Fruit fly (Drosophila melanogaster): ENCODE results near the gene CG13063.

CG13063 gene

dm6 chr3L:16323372-16323771, 17.0 kb downstream of the CG13063 start, which contains the start of gene CG13059:
Gene CG13059, plus strand, starts transcription at chr3L:16323672.
- TF ChIP-seq CG7045 (GFP tag; optimal IDR thresholded peaks at IDR 0.05) (no peak), kay (GFP tag; ENCODE audit: borderline replicate concordance) (no peak), Mnt (GFP tag; optimal IDR thresholded peaks at IDR 0.05) (no peak), pad (GFP tag; optimal IDR thresholded peaks at IDR 0.05) (no peak), Hr96 (GFP tag; optimal IDR thresholded peaks at IDR 0.05) (no peak), Crg-1 (GFP tag; optimal IDR thresholded peaks at IDR 0.05) (no peak), CG7101 (tag; optimal IDR thresholded peaks at IDR 0.05) (no peak), Clk (GFP tag; optimal IDR thresholded peaks at IDR 0.05) (no peak), ovo (GFP tag; optimal IDR thresholded peaks at IDR 0.05) (no peak), CG1620 (GFP tag; optimal IDR thresholded peaks at IDR 0.05) (no peak), CG33017 (tag; optimal IDR thresholded peaks at IDR 0.05) (no peak), cnc (optimal IDR thresholded peaks at IDR 0.05) (no peak), CG11617 (GFP tag; optimal IDR thresholded peaks at IDR 0.05) (no peak), cic (GFP tag; optimal IDR thresholded peaks at IDR 0.05) (no peak), CG14711 (tag; optimal IDR thresholded peaks at IDR 0.05) (no peak), bab1 (GFP tag; optimal IDR thresholded peaks at IDR 0.05) (no peak)

dm6 chr3L:16326657-16327056, 20.3 kb downstream of the CG13063 start, which contains the start of the genes CG13040 and CG13039:
Gene CG13040, minus strand, starts transcription at chr3L:16326757.
Gene CG13039, minus strand, starts transcription at chr3L:16326762.
- no peak for TF ChIP-seq Crg-1 (GFP tag; optimal IDR thresholded peaks at IDR 0.05)
- no peak for TF ChIP-seq cic (GFP tag; optimal IDR thresholded peaks at IDR 0.05)
- TF ChIP-seq CG1620 (GFP tag; optimal IDR thresholded peaks at IDR 0.05), result no peak
- TF ChIP-seq CG7101 (tag; optimal IDR thresholded peaks at IDR 0.05), result no peak
- TF ChIP-seq toe (GFP tag; optimal IDR thresholded peaks at IDR 0.05), result no peak
- no peak for TF ChIP-seq bab1 (GFP tag; optimal IDR thresholded peaks at IDR 0.05)
- no peak for TF ChIP-seq kay (GFP tag; ENCODE audit: borderline replicate concordance)
- TF ChIP-seq pad (GFP tag; optimal IDR thresholded peaks at IDR 0.05), result no peak
- no peak for TF ChIP-seq CG7045 (GFP tag; optimal IDR thresholded peaks at IDR 0.05)

- no peak for TF ChIP-seq ovo (GFP tag; optimal IDR thresholded peaks at IDR 0.05)
- no peak for TF ChIP-seq Clk (GFP tag; optimal IDR thresholded peaks at IDR 0.05)
- no peak for TF ChIP-seq CG7101 (tag; optimal IDR thresholded peaks at IDR 0.05)
- TF ChIP-seq kay (GFP tag; ENCODE audit: borderline replicate concordance), result no peak
- TF ChIP-seq cnc (optimal IDR thresholded peaks at IDR 0.05), result no peak
- TF ChIP-seq Hr96 (GFP tag; optimal IDR thresholded peaks at IDR 0.05), result no peak
- TF ChIP-seq CG5204 (GFP tag; optimal IDR thresholded peaks at IDR 0.05), result no peak
- no peak for TF ChIP-seq CG33017 (tag; optimal IDR thresholded peaks at IDR 0.05)
- no peak for TF ChIP-seq CG14711 (tag; optimal IDR thresholded peaks at IDR 0.05)
- no peak for TF ChIP-seq CG11617 (GFP tag; optimal IDR thresholded peaks at IDR 0.05)
- TF ChIP-seq tj (GFP tag; optimal IDR thresholded peaks at IDR 0.05), result no peak
- no peak for TF ChIP-seq pad (GFP tag; optimal IDR thresholded peaks at IDR 0.05)
- no peak for TF ChIP-seq toe (GFP tag; optimal IDR thresholded peaks at IDR 0.05)
- no peak for TF ChIP-seq CG7045 (GFP tag; optimal IDR thresholded peaks at IDR 0.05)
- no peak for TF ChIP-seq bab1 (GFP tag; optimal IDR thresholded peaks at IDR 0.05)
- no peak for TF ChIP-seq Mnt (GFP tag; optimal IDR thresholded peaks at IDR 0.05)
- no peak for TF ChIP-seq CG12768 (GFP tag; optimal IDR thresholded peaks at IDR 0.05)
- no peak for TF ChIP-seq Crg-1 (GFP tag; optimal IDR thresholded peaks at IDR 0.05)
These were observed 21.4 kb downstream of the CG13063 start, which contains the start of gene CG13038 for dm6 chr3L:16327776-16328175. Gene CG13038, minus strand, starts transcription at chr3L:16327893.

dm6 chr3L:16328207-16328891, 21.9 kb downstream of the CG13063 start, which contains the start of gene CG13058:
Gene CG13058, plus strand, starts transcription at chr3L:16328841.
- no peak for TF ChIP-seq ovo (GFP tag; optimal IDR thresholded peaks at IDR 0.05)
- no peak for TF ChIP-seq cnc (optimal IDR thresholded peaks at IDR 0.05)
- TF ChIP-seq tj (GFP tag; optimal IDR thresholded peaks at IDR 0.05), result no peak
- TF ChIP-seq bab1 (GFP tag; optimal IDR thresholded peaks at IDR 0.05), result no peak

- TF ChIP-seq kay (GFP tag; ENCODE audit: borderline replicate concordance) (no peak), CG5204 (GFP tag; optimal IDR thresholded peaks at IDR 0.05) (no peak), Crg-1 (GFP tag; optimal IDR thresholded peaks at IDR 0.05) (no peak), ovo (GFP tag; optimal IDR thresholded peaks at IDR 0.05) (no peak), CG12768 (GFP tag; optimal IDR thresholded peaks at IDR 0.05) (no peak), tj (GFP tag; optimal IDR thresholded peaks at IDR 0.05) (no peak), CG7101 (tag; optimal IDR thresholded peaks at IDR 0.05) (no peak), pad (GFP tag; optimal IDR thresholded peaks at IDR 0.05) (no peak), Hr96 (GFP tag; optimal IDR thresholded peaks at IDR 0.05) (no peak), Mnt (GFP tag; optimal IDR thresholded peaks at IDR 0.05) (no peak)
These were observed 23.1 kb downstream of the CG13063 start, which contains the start of gene CG33061 for dm6 chr3L:16329495-16329894. Gene CG33061, plus strand, starts transcription at chr3L:16329795.

- TF ChIP-seq cnc (optimal IDR thresholded peaks at IDR 0.05) (no peak), CG7101 (tag; optimal IDR thresholded peaks at IDR 0.05) (no peak), cic (GFP tag; optimal IDR thresholded peaks at IDR 0.05) (no peak), CG33017 (tag; optimal IDR thresholded peaks at IDR 0.05) (no peak), CG5204 (GFP tag; optimal IDR thresholded peaks at IDR 0.05) (no peak), kay (GFP tag; ENCODE audit: borderline replicate concordance) (no peak)
These were observed 24.3 kb downstream of the CG13063 start, which contains the start of gene CG33060 for dm6 chr3L:16330740-16331139. Gene CG33060, plus strand, starts transcription at chr3L:16331040.

dm6 chr3L:16331633-16332032, 25.2 kb downstream of the CG13063 start, which contains the start of gene retinin:
Gene retinin, plus strand, starts transcription at chr3L:16331933.
- TF ChIP-seq CG1620 (GFP tag; optimal IDR thresholded peaks at IDR 0.05) (no peak), toe (GFP tag; optimal IDR thresholded peaks at IDR 0.05) (no peak), Clk (GFP tag; optimal IDR thresholded peaks at IDR 0.05) (no peak), pad (GFP tag; optimal IDR thresholded peaks at IDR 0.05) (no peak), Crg-1 (GFP tag; optimal IDR thresholded peaks at IDR 0.05) (no peak), Mnt (GFP tag; optimal IDR thresholded peaks at IDR 0.05) (no peak), CG5204 (GFP tag; optimal IDR thresholded peaks at IDR 0.05) (no peak)
